Fruit fly (Drosophila melanogaster) whole organism, embryonic: ENCODE results near the gene CG17982.
A peak's percentile ranks its signal among the peaks of the same experiment; 100 is the strongest.

Experiments
- Aef1 ChIP-seq: fragments of 200-800 bp; sonication (Bioruptor generic); IDR thresholded peaks from 3 replicates; pipeline ENCODE4 v1.3.6; 2022; ENCODE audit warnings: missing biosample characterization, missing genetic modification characterization
- Bteb2 ChIP-seq: fragments of 200-800 bp; sonication (Bioruptor generic); optimal IDR thresholded peaks from 2 replicates; lab custom pipeline; 2016; ENCODE audit warnings: missing biosample characterization, missing genetic modification characterization
- CG10209 ChIP-seq: fragments of 200-800 bp; sonication (Bioruptor generic); optimal IDR thresholded peaks from 3 replicates; lab custom pipeline; 2017; ENCODE audit warnings: missing biosample characterization, mild to moderate bottlenecking, missing genetic modification characterization, missing genetic modification reagents
- CG10431 ChIP-seq: fragments of 200-800 bp; sonication (Bioruptor generic); optimal IDR thresholded peaks from 3 replicates; lab custom pipeline; 2018; ENCODE audit warnings: missing biosample characterization, mild to moderate bottlenecking, missing genetic modification characterization
- CG10959 ChIP-seq: fragments of 200-800 bp; sonication (Bioruptor generic); IDR thresholded peaks from 2 replicates; pipeline ENCODE4 v1.3.6; 2022; ENCODE audit warnings: missing biosample characterization, missing genetic modification characterization
- CG11093 ChIP-seq: fragments of 200-800 bp; sonication (Bioruptor generic); IDR thresholded peaks from 3 replicates; pipeline ENCODE4 v1.3.6; 2022; ENCODE audit warnings: missing biosample characterization, missing genetic modification characterization
- CG13894 ChIP-seq: fragments of 200-800 bp; sonication (Bioruptor generic); optimal IDR thresholded peaks from 3 replicates; lab custom pipeline; 2018; ENCODE audit warnings: missing biosample characterization, mild to moderate bottlenecking, missing genetic modification characterization, moderate library complexity
- CG14710 ChIP-seq: fragments of 200-800 bp; sonication (Bioruptor generic); optimal IDR thresholded peaks from 3 replicates; lab custom pipeline; 2019; ENCODE audit warnings: missing biosample characterization, mild to moderate bottlenecking, missing genetic modification characterization, moderate library complexity
- CG14965 ChIP-seq: fragments of 200-800 bp; sonication (Bioruptor generic); optimal IDR thresholded peaks from 2 replicates; lab custom pipeline; 2016; ENCODE audit warnings: missing biosample characterization, missing genetic modification characterization, borderline replicate concordance
- CG15073 ChIP-seq: fragments of 200-800 bp; sonication (Bioruptor generic); optimal IDR thresholded peaks from 2 replicates; lab custom pipeline; 2016; ENCODE audit warnings: missing biosample characterization, missing genetic modification characterization
- CG15269 ChIP-seq: fragments of 200-800 bp; sonication (Bioruptor generic); optimal IDR thresholded peaks from 2 replicates; lab custom pipeline; 2018; ENCODE audit warnings: missing biosample characterization, mild to moderate bottlenecking, missing genetic modification characterization, moderate library complexity
- CG15601 ChIP-seq: fragments of 200-800 bp; sonication (Bioruptor generic); optimal IDR thresholded peaks from 3 replicates; lab custom pipeline; 2019; ENCODE audit warnings: missing biosample characterization, mild to moderate bottlenecking, missing genetic modification characterization, moderate library complexity
- CG18599 ChIP-seq: fragments of 200-800 bp; sonication (Bioruptor generic); optimal IDR thresholded peaks from 3 replicates; lab custom pipeline; 2017; ENCODE audit warnings: missing biosample characterization, missing genetic modification characterization, mild to moderate bottlenecking, moderate library complexity, missing genetic modification reagents
- CG2199 ChIP-seq: fragments of 200-800 bp; sonication (Bioruptor generic); IDR thresholded peaks from 3 replicates; pipeline ENCODE4 v1.3.6; 2022; ENCODE audit warnings: missing biosample characterization, missing genetic modification characterization
- CG31441 ChIP-seq: fragments of 200-800 bp; sonication (Bioruptor generic); IDR thresholded peaks from 2 replicates; pipeline ENCODE4 v1.3.6; 2022; ENCODE audit warnings: missing biosample characterization, missing genetic modification characterization
- CG42726 ChIP-seq: fragments of 200-800 bp; sonication (Bioruptor generic); IDR thresholded peaks from 2 replicates; pipeline ENCODE4 v1.3.6; 2022; ENCODE audit warnings: missing biosample characterization, missing genetic modification characterization; ENCODE audit not compliant: partially characterized antibody
- CG5953 ChIP-seq: fragments of 200-800 bp; sonication (Bioruptor generic); IDR thresholded peaks from 2 replicates; pipeline ENCODE4 v1.3.6; 2022; ENCODE audit warnings: missing biosample characterization, missing genetic modification characterization
- CG6791 ChIP-seq: fragments of 200-800 bp; sonication (Bioruptor generic); IDR thresholded peaks from 3 replicates; pipeline ENCODE4 v1.3.6; 2022; ENCODE audit warnings: missing biosample characterization, missing genetic modification characterization; ENCODE audit not compliant: partially characterized antibody
- CG6813 ChIP-seq: fragments of 200-800 bp; sonication (Bioruptor generic); optimal IDR thresholded peaks from 2 replicates; lab custom pipeline; 2017; ENCODE audit warnings: missing biosample characterization, missing genetic modification characterization, mild to moderate bottlenecking, moderate library complexity, missing genetic modification reagents
- CG7839 ChIP-seq: fragments of 200-800 bp; sonication (Bioruptor generic); optimal IDR thresholded peaks from 3 replicates; lab custom pipeline; 2018; ENCODE audit warnings: missing biosample characterization, mild to moderate bottlenecking, missing genetic modification characterization, moderate library complexity
- CG8089 ChIP-seq: fragments of 200-800 bp; sonication (Bioruptor generic); optimal IDR thresholded peaks from 3 replicates; lab custom pipeline; 2016; ENCODE audit warnings: missing biosample characterization, missing genetic modification characterization
- CG8290 ChIP-seq, 3 experiments: fragments of 200-800 bp; sonication (Bioruptor generic); optimal IDR thresholded peaks; 2 replicates each; lab custom pipeline; 2016 to 2019; ENCODE audit warnings: missing biosample characterization in 3 of 3, missing genetic modification characterization in 3 of 3, mild to moderate bottlenecking in 2 of 3, moderate library complexity in 1 of 3
- CkIIα-i1 ChIP-seq: fragments of 200-800 bp; sonication (Bioruptor generic); IDR thresholded peaks from 2 replicates; pipeline ENCODE4 v1.3.6; 2022; ENCODE audit warnings: missing biosample characterization, missing genetic modification characterization
- Doc2 ChIP-seq: fragments of 200-800 bp; sonication (Bioruptor generic); IDR thresholded peaks from 2 replicates; pipeline ENCODE4 v1.3.6; 2022; ENCODE audit warnings: missing biosample characterization, missing genetic modification characterization
- HHEX ChIP-seq: fragments of 200-800 bp; sonication (Bioruptor generic); optimal IDR thresholded peaks from 3 replicates; lab custom pipeline; 2017; ENCODE audit warnings: missing biosample characterization, mild to moderate bottlenecking, missing genetic modification characterization, missing genetic modification reagents
- Hr51 ChIP-seq, 2 experiments: fragments of 200-800 bp; sonication (Bioruptor generic); optimal IDR thresholded peaks; 2 replicates in 1 of 2; 3 replicates in 1 of 2; lab custom pipeline; 2016 to 2018; ENCODE audit warnings: missing biosample characterization in 2 of 2, missing genetic modification characterization in 2 of 2, mild to moderate bottlenecking in 1 of 2, moderate library complexity in 1 of 2
- Max ChIP-seq: fragments of 200-800 bp; sonication (Bioruptor generic); optimal IDR thresholded peaks from 2 replicates; lab custom pipeline; 2016; ENCODE audit warnings: missing biosample characterization, mild to moderate bottlenecking, missing genetic modification characterization
- Mes4 ChIP-seq: fragments of 200-800 bp; sonication (Bioruptor generic); optimal IDR thresholded peaks from 2 replicates; lab custom pipeline; 2016; ENCODE audit warnings: missing biosample characterization, missing genetic modification characterization
- Oaz ChIP-seq: fragments of 200-800 bp; sonication (Bioruptor generic); IDR thresholded peaks from 2 replicates; pipeline ENCODE4 v1.3.6; 2022; ENCODE audit warnings: missing biosample characterization, missing genetic modification characterization
- Ssrp ChIP-seq: fragments of 200-800 bp; sonication (Bioruptor generic); optimal IDR thresholded peaks from 2 replicates; lab custom pipeline; 2018; ENCODE audit warnings: missing biosample characterization, mild to moderate bottlenecking, missing genetic modification characterization, moderate library complexity
- Xbp1 ChIP-seq: fragments of 200-800 bp; sonication (Bioruptor generic); optimal IDR thresholded peaks from 3 replicates; lab custom pipeline; 2016; ENCODE audit warnings: missing biosample characterization, mild to moderate bottlenecking, missing genetic modification characterization
- bigmax ChIP-seq: fragments of 200-800 bp; sonication (Bioruptor generic); optimal IDR thresholded peaks from 2 replicates; lab custom pipeline; 2018; ENCODE audit warnings: missing biosample characterization, mild to moderate bottlenecking, missing genetic modification characterization
- chn ChIP-seq: fragments of 200-800 bp; sonication (Bioruptor generic); optimal IDR thresholded peaks from 2 replicates; lab custom pipeline; 2016; ENCODE audit warnings: missing biosample characterization, missing genetic modification characterization
- crp ChIP-seq, 2 experiments: fragments of 200-800 bp; sonication (Bioruptor generic); optimal IDR thresholded peaks; 2 replicates in 1 of 2; 3 replicates in 1 of 2; lab custom pipeline; 2017; ENCODE audit warnings: missing biosample characterization in 2 of 2, missing genetic modification characterization in 2 of 2, mild to moderate bottlenecking in 1 of 2, moderate library complexity in 1 of 2
- dpn ChIP-seq, 2 experiments: fragments of 200-800 bp; sonication (Bioruptor generic); optimal IDR thresholded peaks; 3 replicates each; lab custom pipeline; 2016; ENCODE audit warnings: missing biosample characterization in 2 of 2, missing genetic modification characterization in 2 of 2
- ftz-f1 ChIP-seq: fragments of 200-800 bp; sonication (Bioruptor generic); optimal IDR thresholded peaks from 2 replicates; lab custom pipeline; 2016; ENCODE audit warnings: missing biosample characterization, missing genetic modification characterization
- gt ChIP-seq: fragments of 200-800 bp; sonication (Bioruptor generic); IDR thresholded peaks from 2 replicates; pipeline ENCODE4 v1.3.6; 2022; ENCODE audit warnings: missing biosample characterization, missing genetic modification characterization
- lov ChIP-seq, 2 experiments: fragments of 200-800 bp in 1 of 2; fragments of >200 bp in 1 of 2; sonication (Bioruptor generic) in 1 of 2; IDR thresholded peaks in 1 of 2; optimal IDR thresholded peaks in 1 of 2; 2 replicates in 1 of 2; 3 replicates in 1 of 2; pipeline versions ENCODE4 v1.3.6 to Lab custom; 2017 to 2022; ENCODE audit warnings: missing biosample characterization in 1 of 2, missing genetic modification characterization in 1 of 2
- mld ChIP-seq: fragments of 200-800 bp; sonication (Bioruptor generic); IDR thresholded peaks from 3 replicates; pipeline ENCODE4 v1.3.6; 2022; ENCODE audit warnings: missing biosample characterization, missing genetic modification characterization; ENCODE audit not compliant: partially characterized antibody
- pho ChIP-seq: fragments of 200-800 bp; sonication (Bioruptor generic); optimal IDR thresholded peaks from 2 replicates; lab custom pipeline; 2016; ENCODE audit warnings: missing biosample characterization, missing genetic modification characterization
- pita ChIP-seq: fragments of 200-800 bp; sonication (Bioruptor generic); optimal IDR thresholded peaks from 2 replicates; lab custom pipeline; 2017; ENCODE audit warnings: missing biosample characterization, mild to moderate bottlenecking, missing genetic modification characterization
- pnt ChIP-seq: fragments of 200-800 bp; sonication (Bioruptor generic); optimal IDR thresholded peaks from 3 replicates; lab custom pipeline; 2016; ENCODE audit warnings: missing biosample characterization, missing genetic modification characterization
- seq ChIP-seq: fragments of 200-800 bp; sonication (Bioruptor generic); IDR thresholded peaks from 2 replicates; pipeline ENCODE4 v1.3.6; 2022; ENCODE audit warnings: missing biosample characterization, missing genetic modification characterization
- trem ChIP-seq: fragments of 200-800 bp; optimal IDR thresholded peaks from 3 replicates; lab custom pipeline; 2019; ENCODE audit warnings: missing biosample characterization, mild to moderate bottlenecking, missing genetic modification characterization, moderate library complexity
- tup ChIP-seq: fragments of 200-800 bp; sonication (Bioruptor generic); optimal IDR thresholded peaks from 2 replicates; lab custom pipeline; 2016; ENCODE audit warnings: missing biosample characterization, mild to moderate bottlenecking, missing genetic modification characterization, moderate library complexity
- zen ChIP-seq: fragments of 200-800 bp; sonication (Bioruptor generic); optimal IDR thresholded peaks from 3 replicates; lab custom pipeline; 2018; ENCODE audit warnings: missing biosample characterization, mild to moderate bottlenecking, missing genetic modification characterization, moderate library complexity
- zfh2 ChIP-seq: fragments of 200-800 bp; sonication (Bioruptor generic); optimal IDR thresholded peaks from 2 replicates; lab custom pipeline; 2016; ENCODE audit warnings: missing biosample characterization, missing genetic modification characterization

Gene CG17982

dm6 chrX:8131693-8132313, 11.8 kb downstream of the CG17982 start, which contains the start of gene CG10958 (continued):
- TF ChIP-seq bigmax (GFP tag; lab: Kevin White, UChicago) (no peak), Oaz (GFP tag; lab: Robert Waterston, UW) (0 out of 2 replicates have a peak, but pooled peaks have one; percentile 33), tup (peak; percentile 20), CG13894 (tag; lab: Kevin White, UChicago) (peak; percentile 23), CG42726 (no peak), seq (GFP tag; lab: Robert Waterston, UW) (0 out of 2 replicates have a peak, but pooled peaks have one; percentile 31), Ssrp (tag; lab: Kevin White, UChicago) (peak; percentile 15), CG6813 (GFP tag; lab: Kevin White, UChicago) (no peak), CG14710 (peak; percentile 68), zen (tag; lab: Kevin White, UChicago) (no peak), Mes4 (GFP tag; lab: Kevin White, UChicago) (no peak), CG7839 (tag; lab: Kevin White, UChicago) (peak; percentile 51), crp (GFP tag; optimal IDR thresholded peaks at IDR 0.05; lab: Kevin White, UChicago) (peak in 1 of 2 experiments; percentile 23), CG15601 (tag; lab: Kevin White, UChicago) (peak; percentile 18), CkIIα-i1 (no peak), CG10431 (GFP tag; lab: Kevin White, UChicago) (peak; percentile 13), HHEX (peak; percentile 56), lov (optimal IDR thresholded peaks at IDR 0.05; lab: Kevin White, UChicago) (no peak), lov (GFP tag; IDR thresholded peaks at IDR 0.05; lab: Robert Waterston, UW) (no peak), CG15269 (tag; lab: Kevin White, UChicago) (peak; percentile 64), CG6791 (GFP tag; lab: Robert Waterston, UW) (0 out of 3 replicates have a peak, but pooled peaks have one; percentile 31), chn (peak; percentile 26), Aef1 (GFP tag; lab: Robert Waterston, UW) (0 out of 3 replicates have a peak, but pooled peaks have one; percentile 33), CG18599 (GFP tag; lab: Kevin White, UChicago) (peak; percentile 76), Max (peak; percentile 53), Xbp1 (GFP tag; lab: Kevin White, UChicago) (peak; percentile 62), gt (no peak), CG5953 (GFP tag; lab: Robert Waterston, UW) (no peak), CG2199 (GFP tag; lab: Robert Waterston, UW) (no peak), CG11093 (GFP tag; lab: Robert Waterston, UW) (no peak), ftz-f1 (no peak), zfh2 (GFP tag; lab: Kevin White, UChicago) (peak; percentile 26), CG31441 (GFP tag; lab: Robert Waterston, UW) (peak; percentile 46), pho (GFP tag; lab: Kevin White, UChicago) (peak; percentile 49), CG8290 (GFP tag; optimal IDR thresholded peaks at IDR 0.05; lab: Kevin White, UChicago) (peak; percentile 28), CG8290 (tag; optimal IDR thresholded peaks at IDR 0.05; lab: Kevin White, UChicago) (no peak), CG10959 (GFP tag; lab: Robert Waterston, UW) (no peak), pnt (GFP tag; lab: Kevin White, UChicago) (no peak), trem (tag; lab: Kevin White, UChicago) (peak; percentile 57), mld (GFP tag; lab: Robert Waterston, UW) (no peak), Hr51 (GFP tag; optimal IDR thresholded peaks at IDR 0.05; lab: Kevin White, UChicago) (peak in 1 of 2 experiments; percentile 60), dpn (GFP tag; optimal IDR thresholded peaks at IDR 0.05; lab: Kevin White, UChicago) (peak; percentile 26 to 81), CG14965 (GFP tag; lab: Kevin White, UChicago) (no peak), Bteb2 (GFP tag; lab: Kevin White, UChicago) (peak; percentile 1), CG15073 (GFP tag; lab: Kevin White, UChicago) (no peak), Doc2 (GFP tag; lab: Robert Waterston, UW) (no peak), CG10209 (GFP tag; lab: Kevin White, UChicago) (peak; percentile 41), pita (no peak), CG8089 (GFP tag; lab: Kevin White, UChicago) (no peak)
